Fruit fly (Drosophila melanogaster): Measurements from ENCODE around the gene Sgp.

- TF ChIP-seq usp (GFP tag; optimal IDR thresholded peaks at IDR 0.05) (no peak), h (GFP tag; optimal IDR thresholded peaks at IDR 0.05) (no peak)
Observed at dm6 chr2L:8511723-8512122, 7.8 kb upstream of the Sgp start, which contains the start of gene CG13096.

Data from whole organism, wandering third instar larva.